Worm (Caenorhabditis elegans) whole organism, L2 larva: Measurements from ENCODE around the gene cdc-48.2.

Experiments
- C34F6.9 ChIP-seq: fragments of 150-350 bp; optimal IDR thresholded peaks from 2 replicates; lab custom pipeline; 2014; ENCODE audit warnings: missing biosample characterization, missing genetic modification characterization
- F13H6.1 ChIP-seq: sonication (generic microtip); optimal IDR thresholded peaks from 2 replicates; lab custom pipeline; 2016; ENCODE audit warnings: missing genetic modification characterization, missing compliant biosample characterization
- R02D3.7 ChIP-seq: fragments of 150-350 bp; optimal IDR thresholded peaks from 2 replicates; lab custom pipeline; 2014; ENCODE audit warnings: missing biosample characterization, missing genetic modification characterization
- Y55F3AM.14 ChIP-seq: fragments of 200-800 bp; sonication (Bioruptor generic); optimal IDR thresholded peaks from 2 replicates; lab custom pipeline; 2018; ENCODE audit warnings: mild to moderate bottlenecking, missing genetic modification characterization, missing compliant biosample characterization
- ZK546.5 ChIP-seq: sonication (generic microtip); optimal IDR thresholded peaks from 2 replicates; lab custom pipeline; 2017; ENCODE audit warnings: missing biosample characterization, missing genetic modification characterization
- alr-1 ChIP-seq: fragments of 150-350 bp; optimal IDR thresholded peaks from 2 replicates; lab custom pipeline; 2014; ENCODE audit warnings: missing biosample characterization, missing genetic modification characterization
- aly-2 ChIP-seq: fragments of 150-350 bp; optimal IDR thresholded peaks from 2 replicates; lab custom pipeline; 2014; ENCODE audit warnings: missing biosample characterization, missing genetic modification characterization
- ama-1 ChIP-seq: fragments of 150-350 bp; optimal IDR thresholded peaks from 2 replicates; lab custom pipeline; 2018; ENCODE audit warnings: inconsistent platforms
- blmp-1 ChIP-seq: sonication (generic microtip); optimal IDR thresholded peaks from 2 replicates; lab custom pipeline; 2017; ENCODE audit warnings: missing genetic modification characterization, mild to moderate bottlenecking, missing compliant biosample characterization, antibody characterized with exemption, moderate library complexity; ENCODE audit not compliant: insufficient read depth
- ceh-16 ChIP-seq: fragments of 150-350 bp; optimal IDR thresholded peaks from 2 replicates; lab custom pipeline; 2014; ENCODE audit warnings: missing biosample characterization, missing genetic modification characterization
- ceh-82 ChIP-seq: fragments of 150-350 bp; optimal IDR thresholded peaks from 2 replicates; lab custom pipeline; 2014; ENCODE audit warnings: missing biosample characterization, missing genetic modification characterization
- crh-2 ChIP-seq: sonication (generic microtip); optimal IDR thresholded peaks from 2 replicates; lab custom pipeline; 2017; ENCODE audit warnings: missing biosample characterization, missing genetic modification characterization
- dmd-4 ChIP-seq: sonication (generic microtip); optimal IDR thresholded peaks from 2 replicates; lab custom pipeline; 2017; ENCODE audit warnings: missing biosample characterization, missing genetic modification characterization
- egl-27 ChIP-seq: sonication (generic microtip); optimal IDR thresholded peaks from 3 replicates; lab custom pipeline; 2017; ENCODE audit warnings: missing biosample characterization, missing genetic modification reagents, missing genetic modification characterization
- elt-1 ChIP-seq: fragments of 150-350 bp; optimal IDR thresholded peaks from 2 replicates; lab custom pipeline; 2014; ENCODE audit warnings: missing biosample characterization, missing genetic modification characterization
- elt-3 ChIP-seq: sonication (generic microtip); optimal IDR thresholded peaks from 2 replicates; lab custom pipeline; 2017; ENCODE audit warnings: missing biosample characterization, missing genetic modification characterization
- fos-1 ChIP-seq: fragments of 150-350 bp; optimal IDR thresholded peaks from 2 replicates; lab custom pipeline; 2014; ENCODE audit warnings: missing biosample characterization, missing genetic modification characterization
- gmeb-1 ChIP-seq: fragments of 150-350 bp; optimal IDR thresholded peaks from 2 replicates; lab custom pipeline; 2014; ENCODE audit warnings: missing biosample characterization, missing genetic modification characterization
- lin-11 ChIP-seq: fragments of 150-350 bp; sonication (generic microtip); optimal IDR thresholded peaks from 2 replicates; lab custom pipeline; 2014; ENCODE audit warnings: missing biosample characterization, missing genetic modification characterization, inconsistent platforms, mixed read lengths
- lin-13 ChIP-seq: fragments of 150-350 bp; optimal IDR thresholded peaks from 2 replicates; lab custom pipeline; 2014; ENCODE audit warnings: missing biosample characterization, missing genetic modification reagents, missing genetic modification characterization
- lin-39 ChIP-seq: fragments of 150-350 bp; optimal IDR thresholded peaks from 2 replicates; lab custom pipeline; 2014; ENCODE audit warnings: missing biosample characterization, missing genetic modification reagents, missing genetic modification characterization
- lsy-2 ChIP-seq, 2 experiments: fragments of 150-350 bp in 1 of 2; sonication (generic microtip) in 1 of 2; optimal IDR thresholded peaks; 2 replicates each; lab custom pipeline; 2014 to 2017; ENCODE audit warnings: missing biosample characterization in 2 of 2, missing genetic modification characterization in 2 of 2
- mab-5 ChIP-seq: fragments of 150-350 bp; optimal IDR thresholded peaks from 2 replicates; lab custom pipeline; 2014; ENCODE audit warnings: missing biosample characterization, missing genetic modification characterization
- mbf-1 ChIP-seq: sonication (generic microtip); optimal IDR thresholded peaks from 2 replicates; lab custom pipeline; 2017; ENCODE audit warnings: missing biosample characterization, missing genetic modification characterization
- mdl-1 ChIP-seq, 2 experiments: fragments of 150-350 bp in 1 of 2; sonication (generic microtip) in 1 of 2; optimal IDR thresholded peaks; 2 replicates each; lab custom pipeline; 2017; ENCODE audit warnings: missing biosample characterization in 2 of 2, missing genetic modification characterization in 2 of 2
- nhr-10 ChIP-seq: sonication (generic microtip); optimal IDR thresholded peaks from 2 replicates; lab custom pipeline; 2017; ENCODE audit warnings: missing biosample characterization, missing genetic modification characterization
- nhr-11 ChIP-seq: fragments of 150-350 bp; optimal IDR thresholded peaks from 2 replicates; lab custom pipeline; 2014; ENCODE audit warnings: missing biosample characterization, missing genetic modification characterization
- nhr-12 ChIP-seq: fragments of 150-350 bp; optimal IDR thresholded peaks from 2 replicates; lab custom pipeline; 2014; ENCODE audit warnings: missing biosample characterization, missing genetic modification characterization
- nhr-129 ChIP-seq: fragments of 150-350 bp; optimal IDR thresholded peaks from 2 replicates; lab custom pipeline; 2014; ENCODE audit warnings: missing biosample characterization, missing genetic modification characterization
- nhr-21 ChIP-seq: fragments of 150-350 bp; optimal IDR thresholded peaks from 2 replicates; lab custom pipeline; 2014; ENCODE audit warnings: missing biosample characterization, missing genetic modification characterization
- nhr-23 ChIP-seq: fragments of 150-350 bp; optimal IDR thresholded peaks from 2 replicates; lab custom pipeline; 2014; ENCODE audit warnings: missing biosample characterization, missing genetic modification reagents, missing genetic modification characterization
- nhr-237 ChIP-seq: fragments of 150-350 bp; optimal IDR thresholded peaks from 2 replicates; lab custom pipeline; 2014; ENCODE audit warnings: missing biosample characterization, missing genetic modification characterization
- nhr-25 ChIP-seq: fragments of 150-350 bp; sonication (generic microtip); optimal IDR thresholded peaks from 3 replicates; lab custom pipeline; 2014; ENCODE audit warnings: missing biosample characterization, missing genetic modification characterization
- nhr-6 ChIP-seq: fragments of 150-350 bp; optimal IDR thresholded peaks from 2 replicates; lab custom pipeline; 2014; ENCODE audit warnings: missing biosample characterization, missing genetic modification characterization
- nhr-77 ChIP-seq: fragments of 150-350 bp; optimal IDR thresholded peaks from 2 replicates; lab custom pipeline; 2014; ENCODE audit warnings: missing biosample characterization, missing genetic modification characterization
- peb-1 ChIP-seq: fragments of 150-350 bp; optimal IDR thresholded peaks from 2 replicates; lab custom pipeline; 2014; ENCODE audit warnings: missing biosample characterization, missing genetic modification characterization
- sem-4 ChIP-seq: fragments of 150-350 bp; optimal IDR thresholded peaks from 2 replicates; lab custom pipeline; 2014; ENCODE audit warnings: missing biosample characterization, missing genetic modification reagents, missing genetic modification characterization
- skn-1 ChIP-seq: sonication (generic microtip); optimal IDR thresholded peaks from 2 replicates; lab custom pipeline; 2017; ENCODE audit warnings: missing biosample characterization, missing genetic modification characterization
- sma-3 ChIP-seq: sonication (generic microtip); optimal IDR thresholded peaks from 2 replicates; lab custom pipeline; 2016; ENCODE audit warnings: missing genetic modification reagents, missing genetic modification characterization, missing compliant biosample characterization
- sma-9 ChIP-seq, 2 experiments: fragments of 150-350 bp in 1 of 2; sonication (generic microtip) in 1 of 2; optimal IDR thresholded peaks; 2 replicates each; lab custom pipeline; 2014 to 2016; ENCODE audit warnings: missing genetic modification characterization in 2 of 2, mild to moderate bottlenecking in 1 of 2, missing biosample characterization in 1 of 2, missing compliant biosample characterization in 1 of 2, missing genetic modification reagents in 1 of 2, moderate library complexity in 1 of 2
- snpc-4 ChIP-seq: fragments of 150-350 bp; optimal IDR thresholded peaks from 2 replicates; lab custom pipeline; 2014; ENCODE audit warnings: missing biosample characterization, missing genetic modification characterization
- unc-39 ChIP-seq: fragments of 150-350 bp; optimal IDR thresholded peaks from 2 replicates; lab custom pipeline; 2014; ENCODE audit warnings: missing biosample characterization, missing genetic modification characterization
- unc-55 ChIP-seq: fragments of 150-350 bp; sonication (generic microtip); optimal IDR thresholded peaks from 3 replicates; lab custom pipeline; 2014; ENCODE audit warnings: missing biosample characterization, missing genetic modification reagents, missing genetic modification characterization
- unc-62 ChIP-seq: fragments of 150-350 bp; optimal IDR thresholded peaks from 2 replicates; lab custom pipeline; 2014; ENCODE audit warnings: missing biosample characterization, missing genetic modification reagents, missing genetic modification characterization
- zag-1 ChIP-seq: fragments of 150-350 bp; optimal IDR thresholded peaks from 2 replicates; lab custom pipeline; 2014; ENCODE audit warnings: missing biosample characterization, missing genetic modification characterization
- ztf-1 ChIP-seq: fragments of 200-800 bp; sonication (Bioruptor generic); conservative IDR thresholded peaks from 2 replicates; pipeline ENCODE4 v1.3.6; 2022; ENCODE audit warnings: missing genetic modification characterization, missing compliant biosample characterization
- ztf-11 ChIP-seq: sonication (generic microtip); optimal IDR thresholded peaks from 2 replicates; lab custom pipeline; 2017; ENCODE audit warnings: missing biosample characterization, missing genetic modification characterization
- ztf-4 ChIP-seq: fragments of 150-350 bp; optimal IDR thresholded peaks from 2 replicates; lab custom pipeline; 2014; ENCODE audit warnings: missing biosample characterization, missing genetic modification characterization

The cdc-48.2 gene

ce11 chrII:8125439-8125838, 12.9 kb upstream of the cdc-48.2 start:
- no peak for TF ChIP-seq unc-62
- no peak for TF ChIP-seq Y55F3AM.14 (GFP tag; lab: Kevin White, UChicago)
- no peak for TF ChIP-seq skn-1 (tag; lab: Kevin White, UChicago)
- peak; percentile 8 for TF ChIP-seq sma-9 (GFP tag; optimal IDR thresholded peaks at IDR 0.05; lab: Kevin White, UChicago)
- no peak for TF ChIP-seq sma-9 (tag; optimal IDR thresholded peaks at IDR 0.05; lab: Kevin White, UChicago)
- peak; percentile 2 for TF ChIP-seq blmp-1 (tag; lab: Kevin White, UChicago)
- TF ChIP-seq nhr-129, result peak; percentile 1

- peak; percentile 36 for TF ChIP-seq sma-9 (GFP tag; optimal IDR thresholded peaks at IDR 0.05; lab: Kevin White, UChicago)
- no peak for TF ChIP-seq sma-9 (tag; optimal IDR thresholded peaks at IDR 0.05; lab: Kevin White, UChicago)
- no peak for TF ChIP-seq nhr-12 (tag; lab: Kevin White, UChicago)
- no peak for TF ChIP-seq ztf-11
- TF ChIP-seq unc-39 (tag; lab: Kevin White, UChicago), result no peak
- TF ChIP-seq blmp-1 (tag; lab: Kevin White, UChicago), result no peak
- TF ChIP-seq nhr-77 (tag; lab: Kevin White, UChicago), result no peak
- TF ChIP-seq F13H6.1, result peak; percentile 31
- TF ChIP-seq lin-13, result peak; percentile 18
- TF ChIP-seq ZK546.5 (tag; lab: Kevin White, UChicago), result no peak
- TF ChIP-seq ceh-16, result no peak
- TF ChIP-seq lin-11 (tag; lab: Kevin White, UChicago), result peak; percentile 26
- TF ChIP-seq elt-1 (tag; lab: Kevin White, UChicago), result no peak
- TF ChIP-seq ceh-82, result no peak
- no peak for TF ChIP-seq mbf-1 (tag; lab: Kevin White, UChicago)
- TF ChIP-seq nhr-129, result peak; percentile 45
- TF ChIP-seq lin-39 (tag; lab: Kevin White, UChicago), result no peak
- peak; percentile 39 to 54 for TF ChIP-seq mdl-1 (tag; optimal IDR thresholded peaks at IDR 0.05; lab: Kevin White, UChicago)
- TF ChIP-seq peb-1, result no peak
- no peak for TF ChIP-seq dmd-4 (tag; lab: Kevin White, UChicago)
- peak in 1 of 2 experiments; percentile 69 for TF ChIP-seq lsy-2 (tag; optimal IDR thresholded peaks at IDR 0.05; lab: Kevin White, UChicago)
- peak; percentile 8 for TF ChIP-seq nhr-21
- TF ChIP-seq unc-55 (GFP tag; lab: Kevin White, UChicago), result peak; percentile 70
- no peak for TF ChIP-seq ztf-4 (tag; lab: Kevin White, UChicago)
- no peak for TF ChIP-seq elt-3
- peak; percentile 28 for TF ChIP-seq mab-5 (tag; lab: Kevin White, UChicago)
- TF ChIP-seq nhr-10 (tag; lab: Kevin White, UChicago), result no peak
- TF ChIP-seq nhr-23, result no peak
- no peak for TF ChIP-seq ama-1
- peak; percentile 66 for TF ChIP-seq sem-4 (tag; lab: Kevin White, UChicago)
- peak; percentile 89 for TF ChIP-seq crh-2 (tag; lab: Kevin White, UChicago)
- peak; percentile 6 for TF ChIP-seq Y55F3AM.14 (GFP tag; lab: Kevin White, UChicago)
- no peak for TF ChIP-seq snpc-4 (tag; lab: Kevin White, UChicago)
- TF ChIP-seq egl-27 (tag; lab: Kevin White, UChicago), result no peak
- TF ChIP-seq aly-2 (tag; lab: Kevin White, UChicago), result no peak
- no peak for TF ChIP-seq nhr-11 (tag; lab: Kevin White, UChicago)
- TF ChIP-seq gmeb-1, result no peak
- peak; percentile 55 for TF ChIP-seq C34F6.9 (tag; lab: Kevin White, UChicago)
- no peak for TF ChIP-seq ztf-1
- TF ChIP-seq zag-1 (tag; lab: Kevin White, UChicago), result peak; percentile 55
- no peak for TF ChIP-seq R02D3.7 (tag; lab: Kevin White, UChicago)
- TF ChIP-seq skn-1 (tag; lab: Kevin White, UChicago), result no peak
- TF ChIP-seq sma-3 (GFP tag; lab: Kevin White, UChicago), result no peak
- TF ChIP-seq fos-1 (tag; lab: Kevin White, UChicago), result peak; percentile 70
- TF ChIP-seq nhr-6, result no peak
- no peak for TF ChIP-seq nhr-237 (tag; lab: Kevin White, UChicago)
- no peak for TF ChIP-seq alr-1 (tag; lab: Kevin White, UChicago)
- no peak for TF ChIP-seq unc-62
- TF ChIP-seq nhr-25 (tag; lab: Kevin White, UChicago), result peak; percentile 22
- TF ChIP-seq, all 48 proteins: peak for 17
These were observed 12.2 kb upstream of the cdc-48.2 start for ce11 chrII:8126132-8126531.
